Worm (Caenorhabditis elegans): ENCODE measurements around the gene C45G9.12.

C45G9.12 gene

ce11 chrIII:5022964-5023363 lies 48.4 kb downstream of the C45G9.12 start, which contains the start of gene R144.13:
Gene R144.13, plus strand, starts transcription at chrIII:5023264.
- TF ChIP-seq jun-1 (tag; optimal IDR thresholded peaks at IDR 0.05) (no peak), nhr-76 (tag; optimal IDR thresholded peaks at IDR 0.05) (no peak), tbx-2 (tag; optimal IDR thresholded peaks at IDR 0.05) (no peak), egl-5 (tag; optimal IDR thresholded peaks at IDR 0.05) (no peak), nfya-1 (tag; optimal IDR thresholded peaks at IDR 0.05; ENCODE audit: insufficient read depth) (no peak), hmg-11 (tag; optimal IDR thresholded peaks at IDR 0.05) (no peak), nhr-12 (tag; optimal IDR thresholded peaks at IDR 0.05) (no peak), zag-1 (tag; optimal IDR thresholded peaks at IDR 0.05) (no peak)

DNA sequence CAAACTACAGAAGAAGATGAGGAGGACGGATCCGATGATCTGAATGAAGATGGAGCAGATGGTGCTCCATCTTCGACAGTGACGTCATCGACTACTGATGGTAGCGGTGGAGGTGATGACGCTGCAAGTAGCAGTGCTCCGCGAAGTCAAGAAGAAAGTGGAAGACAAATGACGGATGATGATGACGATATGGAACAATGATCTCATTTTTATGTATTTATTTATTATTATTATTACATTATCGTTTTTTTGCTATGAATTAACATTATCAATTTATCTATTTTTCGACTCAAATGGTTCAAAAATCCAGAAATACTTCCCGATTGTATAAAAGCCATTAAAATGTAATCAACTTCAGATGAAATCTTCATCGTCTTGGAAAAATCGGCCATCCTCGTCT lies 49.7 kb downstream of the C45G9.12 start, which contains the start of gene R144.3:
TSS of gene R144.3 (plus strand) at position 301 of the 400 bp plus-strand sequence.
- TF ChIP-seq fkh-2 (tag; optimal IDR thresholded peaks at IDR 0.05) = no peak

DNA sequence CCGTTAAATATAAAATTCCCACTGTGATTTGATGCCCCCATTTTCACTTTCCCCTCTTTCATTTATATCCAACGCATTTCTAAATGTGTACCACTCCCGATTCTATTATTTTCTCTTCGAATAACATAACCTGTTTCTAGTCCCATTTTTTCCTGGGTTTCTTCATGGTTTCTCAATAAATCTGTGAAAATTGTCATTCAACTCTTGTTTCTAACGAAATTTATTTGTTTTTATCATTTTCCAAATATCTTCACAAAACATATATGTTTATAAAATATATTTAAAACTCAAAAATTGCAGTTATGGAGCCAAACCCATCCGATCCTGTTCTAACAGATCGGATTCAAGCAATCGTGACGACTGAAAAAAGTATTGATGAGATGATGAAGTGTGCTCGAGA lies 50.5 kb downstream of the C45G9.12 start, which contains the start of gene mdt-11:
TSS of gene mdt-11 (plus strand) at position 301 of the 400 bp plus-strand sequence.
- TF ChIP-seq hmg-11 (tag; optimal IDR thresholded peaks at IDR 0.05) (no peak), nhr-23 (tag; optimal IDR thresholded peaks at IDR 0.05) (no peak), mdl-1 (tag; optimal IDR thresholded peaks at IDR 0.05) (no peak), ceh-82 (tag; optimal IDR thresholded peaks at IDR 0.05) (no peak), lin-15B (tag; optimal IDR thresholded peaks at IDR 0.05) (no peak), elt-3 (tag; optimal IDR thresholded peaks at IDR 0.05) (no peak), ztf-11 (tag; optimal IDR thresholded peaks at IDR 0.05) (no peak), mml-1 (tag; optimal IDR thresholded peaks at IDR 0.05) (no peak), tbx-2 (tag; optimal IDR thresholded peaks at IDR 0.05) (no peak), nhr-77 (tag; optimal IDR thresholded peaks at IDR 0.05) (no peak)

All from whole organism, L3 larva.